Fruit fly (Drosophila melanogaster) whole organism, embryonic: ENCODE results near the gene CG5969.

Source experiments
- ATbp ChIP-seq: fragments of 200-800 bp; sonication (Bioruptor generic); optimal IDR thresholded peaks from 2 replicates; lab custom pipeline; 2017; ENCODE audit warnings: missing biosample characterization, mild to moderate bottlenecking, missing genetic modification characterization, missing genetic modification reagents
- CG10267 ChIP-seq: fragments of 200-800 bp; sonication (Bioruptor generic); optimal IDR thresholded peaks from 2 replicates; lab custom pipeline; 2018; ENCODE audit warnings: missing biosample characterization, mild to moderate bottlenecking, missing genetic modification characterization, moderate library complexity
- CG10431 ChIP-seq: fragments of 200-800 bp; sonication (Bioruptor generic); optimal IDR thresholded peaks from 3 replicates; lab custom pipeline; 2018; ENCODE audit warnings: missing biosample characterization, mild to moderate bottlenecking, missing genetic modification characterization
- CG10543 ChIP-seq: fragments of 200-800 bp; sonication (Bioruptor generic); optimal IDR thresholded peaks from 3 replicates; lab custom pipeline; 2017; ENCODE audit warnings: missing biosample characterization, mild to moderate bottlenecking, missing genetic modification characterization, moderate library complexity
- CG13287 ChIP-seq: fragments of 200-800 bp; sonication (Bioruptor generic); IDR thresholded peaks from 2 replicates; pipeline ENCODE4 v1.3.6; 2022; ENCODE audit warnings: missing biosample characterization, missing genetic modification characterization; ENCODE audit not compliant: partially characterized antibody
- CG13624 ChIP-seq: fragments of 200-800 bp; sonication (Bioruptor generic); optimal IDR thresholded peaks from 2 replicates; lab custom pipeline; 2016; ENCODE audit warnings: missing biosample characterization, missing genetic modification characterization
- CG13775 ChIP-seq: fragments of 200-800 bp; sonication (Bioruptor generic); optimal IDR thresholded peaks from 3 replicates; lab custom pipeline; 2017; ENCODE audit warnings: missing biosample characterization, mild to moderate bottlenecking, missing genetic modification characterization
- CG15269 ChIP-seq: fragments of 200-800 bp; sonication (Bioruptor generic); optimal IDR thresholded peaks from 2 replicates; lab custom pipeline; 2018; ENCODE audit warnings: missing biosample characterization, mild to moderate bottlenecking, missing genetic modification characterization, moderate library complexity
- CG15696 ChIP-seq: fragments of 200-800 bp; sonication (Bioruptor generic); optimal IDR thresholded peaks from 2 replicates; lab custom pipeline; 2019; ENCODE audit warnings: missing biosample characterization, mild to moderate bottlenecking, missing genetic modification characterization, moderate library complexity
- CG17328 ChIP-seq: fragments of 200-800 bp; sonication (Bioruptor generic); IDR thresholded peaks from 2 replicates; pipeline ENCODE4 v1.3.6; 2022; ENCODE audit warnings: missing biosample characterization, missing genetic modification characterization
- CG2116 ChIP-seq: fragments of 200-800 bp; sonication (Bioruptor generic); optimal IDR thresholded peaks from 3 replicates; lab custom pipeline; 2018; ENCODE audit warnings: missing biosample characterization, mild to moderate bottlenecking, missing genetic modification characterization
- CG2875 ChIP-seq: fragments of 200-800 bp; sonication (Bioruptor generic); optimal IDR thresholded peaks from 2 replicates; lab custom pipeline; 2017; ENCODE audit warnings: missing biosample characterization, mild to moderate bottlenecking, missing genetic modification characterization, missing genetic modification reagents
- CG30020 ChIP-seq: fragments of 200-800 bp; optimal IDR thresholded peaks from 2 replicates; lab custom pipeline; 2019; ENCODE audit warnings: missing biosample characterization, mild to moderate bottlenecking, missing genetic modification characterization, moderate library complexity
- CG3065 ChIP-seq: fragments of 200-800 bp; sonication (Bioruptor generic); optimal IDR thresholded peaks from 2 replicates; lab custom pipeline; 2016; ENCODE audit warnings: missing biosample characterization, missing genetic modification characterization
- CG33557 ChIP-seq: fragments of 200-800 bp; sonication (Bioruptor generic); optimal IDR thresholded peaks from 2 replicates; lab custom pipeline; 2019; ENCODE audit warnings: missing biosample characterization, mild to moderate bottlenecking, missing genetic modification characterization, moderate library complexity
- CG4360 ChIP-seq: fragments of 200-800 bp; sonication (Bioruptor generic); IDR thresholded peaks from 2 replicates; pipeline ENCODE4 v1.3.6; 2022; ENCODE audit warnings: missing biosample characterization, missing genetic modification characterization
- CG6254 ChIP-seq: fragments of 200-800 bp; sonication (Bioruptor generic); optimal IDR thresholded peaks from 3 replicates; lab custom pipeline; 2017; ENCODE audit warnings: mild to moderate bottlenecking, missing biosample characterization, missing genetic modification reagents, missing genetic modification characterization
- CG6689 ChIP-seq: fragments of 200-800 bp; sonication (Bioruptor generic); IDR thresholded peaks from 2 replicates; pipeline ENCODE4 v1.3.6; 2022; ENCODE audit warnings: missing biosample characterization, missing genetic modification characterization
- CG7357 ChIP-seq: fragments of 200-800 bp; sonication (Bioruptor generic); IDR thresholded peaks from 3 replicates; pipeline ENCODE4 v1.3.6; 2022; ENCODE audit warnings: missing biosample characterization, missing genetic modification characterization
- CG7372 ChIP-seq: fragments of 200-800 bp; sonication (Bioruptor generic); IDR thresholded peaks from 2 replicates; pipeline ENCODE4 v1.3.6; 2022; ENCODE audit warnings: missing biosample characterization, missing genetic modification characterization
- CG8388 ChIP-seq: fragments of 200-800 bp; sonication (Bioruptor generic); optimal IDR thresholded peaks from 2 replicates; lab custom pipeline; 2019; ENCODE audit warnings: missing biosample characterization, mild to moderate bottlenecking, missing genetic modification characterization, moderate library complexity
- D19B ChIP-seq: fragments of 200-800 bp; sonication (Bioruptor generic); optimal IDR thresholded peaks from 2 replicates; lab custom pipeline; 2017; ENCODE audit warnings: missing biosample characterization, mild to moderate bottlenecking, missing genetic modification characterization
- Dad ChIP-seq: fragments of 200-800 bp; sonication (Bioruptor generic); optimal IDR thresholded peaks from 3 replicates; lab custom pipeline; 2016; ENCODE audit warnings: missing biosample characterization, missing genetic modification characterization
- Drgx ChIP-seq: fragments of 200-800 bp; sonication (Bioruptor generic); IDR thresholded peaks from 2 replicates; pipeline ENCODE4 v1.3.6; 2022; ENCODE audit warnings: missing biosample characterization, missing genetic modification characterization
- Ets65A ChIP-seq: fragments of 200-800 bp; sonication (Bioruptor generic); peaks from one replicate; lab custom pipeline; 2016; ENCODE audit warnings: missing biosample characterization, missing genetic modification characterization
- Fer2 ChIP-seq: fragments of 200-800 bp; sonication (Bioruptor generic); optimal IDR thresholded peaks from 2 replicates; lab custom pipeline; 2018; ENCODE audit warnings: missing biosample characterization, mild to moderate bottlenecking, missing genetic modification characterization, moderate library complexity
- HLHmδ ChIP-seq: fragments of 200-800 bp; sonication (Bioruptor generic); optimal IDR thresholded peaks from 2 replicates; lab custom pipeline; 2018; ENCODE audit warnings: missing biosample characterization, mild to moderate bottlenecking, missing genetic modification characterization, moderate library complexity
- Max ChIP-seq: fragments of 200-800 bp; sonication (Bioruptor generic); optimal IDR thresholded peaks from 2 replicates; lab custom pipeline; 2016; ENCODE audit warnings: missing biosample characterization, mild to moderate bottlenecking, missing genetic modification characterization
- Usf ChIP-seq: fragments of 200-800 bp; sonication (Bioruptor generic); optimal IDR thresholded peaks from 2 replicates; lab custom pipeline; 2017; ENCODE audit warnings: missing genotype, missing biosample characterization, missing genetic modification characterization
- amos ChIP-seq: fragments of 200-800 bp; sonication (Bioruptor generic); IDR thresholded peaks from 2 replicates; pipeline ENCODE4 v1.3.6; 2022; ENCODE audit warnings: missing biosample characterization, missing genetic modification characterization; ENCODE audit not compliant: partially characterized antibody
- ase ChIP-seq: fragments of 200-800 bp; sonication (Bioruptor generic); IDR thresholded peaks from 3 replicates; pipeline ENCODE4 v1.3.6; 2022; ENCODE audit warnings: missing biosample characterization, missing genetic modification characterization
- cas ChIP-seq: fragments of 200-800 bp; sonication (Bioruptor generic); IDR thresholded peaks from 2 replicates; pipeline ENCODE4 v1.3.6; 2022; ENCODE audit warnings: missing biosample characterization, missing genetic modification characterization
- croc ChIP-seq: fragments of 200-800 bp; sonication (Bioruptor generic); conservative IDR thresholded peaks from 3 replicates; pipeline ENCODE4 v1.3.6; 2022; ENCODE audit warnings: missing biosample characterization, missing genetic modification characterization
- dimm ChIP-seq: fragments of 200-800 bp; sonication (Bioruptor generic); IDR thresholded peaks from 2 replicates; pipeline ENCODE4 v1.3.6; 2022; ENCODE audit warnings: missing biosample characterization, missing genetic modification characterization
- eyg ChIP-seq: fragments of 200-800 bp; sonication (Bioruptor generic); optimal IDR thresholded peaks from 3 replicates; lab custom pipeline; 2016; ENCODE audit warnings: missing biosample characterization, missing genetic modification characterization
- gcm ChIP-seq: fragments of 200-800 bp; sonication (Bioruptor generic); optimal IDR thresholded peaks from 2 replicates; lab custom pipeline; 2019; ENCODE audit warnings: missing biosample characterization, mild to moderate bottlenecking, missing genetic modification characterization, moderate library complexity
- gcm2 ChIP-seq: fragments of 200-800 bp; sonication (Bioruptor generic); optimal IDR thresholded peaks from 2 replicates; lab custom pipeline; 2016; ENCODE audit warnings: missing biosample characterization, missing genetic modification characterization
- gsb ChIP-seq: fragments of 200-800 bp; sonication (Bioruptor generic); IDR thresholded peaks from 2 replicates; pipeline ENCODE4 v1.3.6; 2022; ENCODE audit warnings: missing biosample characterization, missing genetic modification characterization
- hb ChIP-seq: fragments of 200-800 bp; sonication (Bioruptor generic); IDR thresholded peaks from 3 replicates; pipeline ENCODE4 v1.3.6; 2022; ENCODE audit warnings: missing biosample characterization, missing genetic modification characterization; ENCODE audit not compliant: partially characterized antibody
- hth ChIP-seq: fragments of >200 bp; optimal IDR thresholded peaks from 2 replicates; lab custom pipeline; 2017; ENCODE audit warnings: inconsistent platforms
- jigr1 ChIP-seq: fragments of 200-800 bp; sonication (Bioruptor generic); IDR thresholded peaks from 3 replicates; pipeline ENCODE4 v1.3.6; 2022; ENCODE audit warnings: missing biosample characterization, missing genetic modification characterization
- luna ChIP-seq: fragments of 200-800 bp; sonication (Bioruptor generic); optimal IDR thresholded peaks from 2 replicates; lab custom pipeline; 2016; ENCODE audit warnings: missing biosample characterization, missing genetic modification characterization
- phol ChIP-seq: fragments of 200-800 bp; sonication (Bioruptor generic); optimal IDR thresholded peaks from 3 replicates; lab custom pipeline; 2018; ENCODE audit warnings: missing biosample characterization, mild to moderate bottlenecking, missing genetic modification characterization, moderate library complexity
- rib ChIP-seq: fragments of 200-800 bp; sonication (Bioruptor generic); IDR thresholded peaks from 2 replicates; pipeline ENCODE4 v1.3.6; 2022; ENCODE audit warnings: missing biosample characterization, missing genetic modification characterization
- sim ChIP-seq: fragments of 200-800 bp; sonication (Bioruptor generic); IDR thresholded peaks from 2 replicates; pipeline ENCODE4 v1.3.6; 2022; ENCODE audit warnings: missing biosample characterization, missing genetic modification characterization
- slbo ChIP-seq: fragments of 200-800 bp; sonication (Bioruptor generic); IDR thresholded peaks from 2 replicates; pipeline ENCODE4 v1.3.6; 2022; ENCODE audit warnings: missing biosample characterization, missing genetic modification characterization
- sob ChIP-seq: fragments of 200-800 bp; sonication (Bioruptor generic); IDR thresholded peaks from 2 replicates; pipeline ENCODE4 v1.3.6; 2022; ENCODE audit warnings: missing biosample characterization, missing genetic modification characterization
- zen2 ChIP-seq: fragments of 200-800 bp; sonication (Bioruptor generic); IDR thresholded peaks from 3 replicates; pipeline ENCODE4 v1.3.6; 2022; ENCODE audit warnings: missing biosample characterization, missing genetic modification characterization; ENCODE audit not compliant: partially characterized antibody

CG5969 gene

dm6 chr3L:20508136-20508635 lies 34.6 kb downstream of the CG5969 start (continued):
- peak; percentile 53 for TF ChIP-seq CG2116 (GFP tag; lab: Kevin White, UChicago)
- TF ChIP-seq CG15269 (tag; lab: Kevin White, UChicago): peak; percentile 94
- TF ChIP-seq Max: peak; percentile 91
- peak; percentile 94 for TF ChIP-seq Usf (GFP tag; lab: Kevin White, UChicago)
- TF ChIP-seq HLHmδ (GFP tag; lab: Kevin White, UChicago): peak; percentile 37
- TF ChIP-seq dimm (GFP tag; lab: Robert Waterston, UW): peak; percentile 62
- 0 out of 2 replicates have a peak, but pooled peaks have one; percentile 12 for TF ChIP-seq CG4360
- peak; percentile 89 for TF ChIP-seq CG7357
- peak; percentile 92 for TF ChIP-seq luna (GFP tag; lab: Kevin White, UChicago)
- TF ChIP-seq sob (GFP tag; lab: Robert Waterston, UW): peak; percentile 96
- TF ChIP-seq CG30020 (tag; lab: Kevin White, UChicago): peak; percentile 49
- TF ChIP-seq CG10267: peak; percentile 80
- peak; percentile 91 for TF ChIP-seq CG15696 (tag; lab: Kevin White, UChicago)
- TF ChIP-seq Dad (GFP tag; lab: Kevin White, UChicago): peak; percentile 85
- peak; percentile 83 for TF ChIP-seq CG17328 (GFP tag; lab: Robert Waterston, UW)
- peak; percentile 71 for TF ChIP-seq CG8388 (GFP tag; lab: Kevin White, UChicago)
- peak; percentile 95 for TF ChIP-seq CG10543 (GFP tag; lab: Kevin White, UChicago)
- TF ChIP-seq CG13624 (GFP tag; lab: Kevin White, UChicago): peak; percentile 97
- TF ChIP-seq CG13775 (GFP tag; lab: Kevin White, UChicago): peak; percentile 89
- peak; percentile 92 for TF ChIP-seq rib
- TF ChIP-seq CG3065 (GFP tag; lab: Kevin White, UChicago): peak; percentile 73
- TF ChIP-seq phol (tag; lab: Kevin White, UChicago): peak; percentile 87
- TF ChIP-seq zen2 (GFP tag; lab: Robert Waterston, UW): no peak
- no peak for TF ChIP-seq hb (GFP tag; lab: Robert Waterston, UW)
- no peak; the same call in 1 of the 2 replicates for TF ChIP-seq Drgx (GFP tag; lab: Robert Waterston, UW)
- peak; percentile 68 for TF ChIP-seq gcm
- peak; percentile 72 for TF ChIP-seq ATbp (GFP tag; lab: Kevin White, UChicago)
- TF ChIP-seq CG6254 (GFP tag; lab: Kevin White, UChicago): peak; percentile 74
- peak; percentile 69 for TF ChIP-seq CG2875 (GFP tag; lab: Kevin White, UChicago)
- peak; percentile 92 for TF ChIP-seq cas (GFP tag; lab: Robert Waterston, UW)
- TF ChIP-seq Ets65A (GFP tag; lab: Kevin White, UChicago): peak; percentile 99
- 0 out of 2 replicates have a peak, but pooled peaks have one; percentile 21 for TF ChIP-seq CG13287 (GFP tag; lab: Robert Waterston, UW)
- peak; percentile 92 for TF ChIP-seq gsb (GFP tag; lab: Robert Waterston, UW)
- TF ChIP-seq jigr1 (GFP tag; lab: Robert Waterston, UW): peak; percentile 85; the same call in 2 of the 3 replicates
- no peak for TF ChIP-seq hth (lab: Kevin White, UChicago)
- peak; percentile 93 for TF ChIP-seq Fer2
- peak; percentile 84 for TF ChIP-seq croc (GFP tag; lab: Robert Waterston, UW)
- peak; percentile 95 for TF ChIP-seq CG7372 (GFP tag; lab: Robert Waterston, UW)
- peak; percentile 55 for TF ChIP-seq CG10431 (GFP tag; lab: Kevin White, UChicago)
- peak; percentile 98 for TF ChIP-seq slbo
- peak; percentile 59; the same call in 1 of the 2 replicates for TF ChIP-seq amos
- TF ChIP-seq D19B (GFP tag; lab: Kevin White, UChicago): peak; percentile 91
- TF ChIP-seq sim (GFP tag; lab: Robert Waterston, UW): peak; percentile 64; the same call in 1 of the 2 replicates
- peak; percentile 76 for TF ChIP-seq gcm2 (GFP tag; lab: Kevin White, UChicago)
- peak; percentile 94 for TF ChIP-seq CG6689 (GFP tag; lab: Robert Waterston, UW)
- peak; percentile 82 for TF ChIP-seq eyg (GFP tag; lab: Kevin White, UChicago)
- peak; percentile 79 for TF ChIP-seq CG33557 (GFP tag; lab: Kevin White, UChicago)
- TF ChIP-seq ase (GFP tag; lab: Robert Waterston, UW): peak; percentile 84; the same call in 2 of the 3 replicates
